Worm (Caenorhabditis elegans) whole organism, L4/young adult: ENCODE measurements around the gene F45G2.9.

Experiments used
- W03F9.2 ChIP-seq: fragments of 150-350 bp; optimal IDR thresholded peaks from 2 replicates; lab custom pipeline; 2014; ENCODE audit warnings: missing biosample characterization, missing genetic modification characterization
- him-1 ChIP-seq: sonication (generic microtip); optimal IDR thresholded peaks from 2 replicates; lab custom pipeline; 2016; ENCODE audit warnings: missing genotype, missing genetic modification reagents, missing genetic modification characterization, missing compliant biosample characterization

- TF ChIP-seq him-1: no peak
- TF ChIP-seq W03F9.2 (tag; lab: Kevin White, UChicago): no peak
Measured at ce11 chrIII:13471504-13471903, 34.8 kb upstream of the F45G2.9 start, which contains the start of gene pssy-2.
